Fruit fly (Drosophila melanogaster) S2 (cell line): ENCODE data around the gene CG15888.

ENCODE experiments used
- CG8478 ChIP-seq: fragments of >200 bp; optimal IDR thresholded peaks from 2 replicates; lab custom pipeline; 2018
- CTCF ChIP-seq, 2 experiments: fragments of >200 bp; optimal IDR thresholded peaks; 2 replicates each; lab custom pipeline; 2018

DNA sequence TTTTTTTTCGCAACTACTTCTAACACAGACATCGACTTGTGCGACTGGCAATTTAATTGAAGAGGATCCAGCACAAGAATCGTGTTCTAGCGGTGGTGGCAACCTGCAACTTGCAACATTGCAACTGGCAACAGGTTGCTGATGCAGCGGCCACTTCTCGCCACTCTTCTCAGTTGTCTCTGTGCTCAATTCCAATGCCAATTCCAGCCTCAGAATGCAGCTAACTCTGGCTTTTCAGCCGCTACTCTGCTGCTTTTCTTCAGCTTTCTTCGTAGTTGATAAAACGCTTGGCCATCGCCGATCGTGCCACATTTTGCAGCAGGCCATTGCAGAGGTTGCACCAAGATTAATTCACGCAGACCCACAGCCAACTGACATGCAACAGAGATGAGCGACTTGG is 4.0 kb upstream of the CG15888 start, which contains the start of gene Osi22:
- TF ChIP-seq CTCF (optimal IDR thresholded peaks at IDR 0.05; lab: Kevin White, UChicago): no peak
- TF ChIP-seq CG8478 (lab: Kevin White, UChicago): no peak
